Worm (Caenorhabditis elegans) whole organism, young adult: Measurements from ENCODE around the gene wht-6.
A peak's percentile ranks its signal among the peaks of the same experiment; 100 is the strongest.

Source experiments
- B0261.1 ChIP-seq: sonication (generic microtip); optimal IDR thresholded peaks from 2 replicates; lab custom pipeline; 2016; ENCODE audit warnings: mild to moderate bottlenecking, missing genetic modification characterization, moderate library complexity, missing compliant biosample characterization
- C17E4.6 ChIP-seq: fragments of 200-800 bp; sonication (Bioruptor generic); IDR thresholded peaks from 2 replicates; pipeline ENCODE4 v1.3.6; 2022; ENCODE audit warnings: missing genetic modification reagents, missing genetic modification characterization, missing compliant biosample characterization
- F22D6.2 ChIP-seq: sonication (generic microtip); optimal IDR thresholded peaks from 2 replicates; lab custom pipeline; 2016; ENCODE audit warnings: mild to moderate bottlenecking, missing genetic modification characterization, missing compliant biosample characterization
- F52B5.7 ChIP-seq: sonication (generic microtip); optimal IDR thresholded peaks from 2 replicates; lab custom pipeline; 2016; ENCODE audit warnings: mild to moderate bottlenecking, missing genetic modification characterization, missing compliant biosample characterization
- F57A8.1 ChIP-seq: fragments of 200-800 bp; sonication (Bioruptor generic); optimal IDR thresholded peaks from 2 replicates; lab custom pipeline; 2018; ENCODE audit warnings: mild to moderate bottlenecking, missing genetic modification characterization, moderate library complexity, missing compliant biosample characterization
- K12H6.12 ChIP-seq: fragments of 200-800 bp; sonication (Bioruptor generic); optimal IDR thresholded peaks from 2 replicates; lab custom pipeline; 2018; ENCODE audit warnings: mild to moderate bottlenecking, missing genetic modification characterization, missing compliant biosample characterization
- T07F8.4 ChIP-seq: sonication (generic microtip); optimal IDR thresholded peaks from 2 replicates; lab custom pipeline; 2016; ENCODE audit warnings: mild to moderate bottlenecking, missing genetic modification characterization, moderate library complexity, missing compliant biosample characterization
- Y56A3A.18 ChIP-seq: fragments of 200-800 bp; sonication (Bioruptor generic); IDR thresholded peaks from 2 replicates; pipeline ENCODE4 v1.3.6; 2022; ENCODE audit warnings: missing genetic modification reagents, missing genetic modification characterization, missing compliant biosample characterization
- Y79H2A.3 ChIP-seq: fragments of 200-800 bp; sonication (Bioruptor generic); conservative IDR thresholded peaks from 2 replicates; pipeline ENCODE4 v1.3.6; 2022; ENCODE audit warnings: missing genetic modification reagents, missing genetic modification characterization, missing compliant biosample characterization
- Y95B8A.8 ChIP-seq: fragments of 200-800 bp; sonication (Bioruptor generic); IDR thresholded peaks from 2 replicates; pipeline ENCODE4 v1.3.6; 2022; ENCODE audit warnings: missing genetic modification reagents, missing genetic modification characterization, missing compliant biosample characterization
- ZK185.1 ChIP-seq: sonication (generic microtip); optimal IDR thresholded peaks from 2 replicates; lab custom pipeline; 2016; ENCODE audit warnings: mild to moderate bottlenecking, missing genetic modification characterization, missing compliant biosample characterization; ENCODE audit not compliant: poor library complexity, severe bottlenecking
- akir-1 ChIP-seq: fragments of 200-800 bp; sonication (Bioruptor generic); optimal IDR thresholded peaks from 2 replicates; lab custom pipeline; 2018; ENCODE audit warnings: mild to moderate bottlenecking, missing genetic modification characterization, moderate library complexity, missing compliant biosample characterization
- ama-1 ChIP-seq, 3 experiments: fragments of 150-350 bp in 1 of 3; sonication (generic microtip) in 2 of 3; optimal IDR thresholded peaks; 2 replicates each; lab custom pipeline; 2014 to 2018; ENCODE audit warnings: missing biosample characterization in 2 of 3, missing genetic modification characterization in 2 of 3, missing genetic modification reagents in 2 of 3
- atf-7 ChIP-seq: sonication (generic microtip); optimal IDR thresholded peaks from 2 replicates; lab custom pipeline; 2017; ENCODE audit warnings: mild to moderate bottlenecking, missing genetic modification characterization, missing compliant biosample characterization
- athp-1 ChIP-seq: sonication (generic microtip); optimal IDR thresholded peaks from 2 replicates; lab custom pipeline; 2017; ENCODE audit warnings: mild to moderate bottlenecking, missing genetic modification characterization, missing compliant biosample characterization
- bed-2 ChIP-seq: fragments of 200-800 bp; sonication (Bioruptor generic); IDR thresholded peaks from 2 replicates; pipeline ENCODE4 v1.3.6; 2022; ENCODE audit warnings: missing genetic modification reagents, missing genetic modification characterization, missing compliant biosample characterization
- ccch-3 ChIP-seq: fragments of 200-800 bp; sonication (Bioruptor generic); optimal IDR thresholded peaks from 2 replicates; lab custom pipeline; 2018; ENCODE audit warnings: mild to moderate bottlenecking, missing genetic modification characterization, missing compliant biosample characterization
- ceh-100 ChIP-seq: fragments of 200-800 bp; sonication (Bioruptor generic); IDR thresholded peaks from 2 replicates; pipeline ENCODE4 v1.3.6; 2022; ENCODE audit warnings: missing genetic modification reagents, missing genetic modification characterization, missing compliant biosample characterization
- ceh-27 ChIP-seq: fragments of 200-800 bp; sonication (Bioruptor generic); optimal IDR thresholded peaks from 2 replicates; lab custom pipeline; 2018; ENCODE audit warnings: mild to moderate bottlenecking, missing genetic modification characterization, moderate library complexity, missing compliant biosample characterization
- ceh-40 ChIP-seq: fragments of 200-800 bp; sonication (Bioruptor generic); IDR thresholded peaks from 2 replicates; pipeline ENCODE4 v1.3.6; 2022; ENCODE audit warnings: missing genetic modification characterization, missing compliant biosample characterization
- ceh-79 ChIP-seq: sonication (generic microtip); optimal IDR thresholded peaks from 2 replicates; lab custom pipeline; 2017; ENCODE audit warnings: mild to moderate bottlenecking, missing genetic modification characterization, missing compliant biosample characterization
- dpff-1 ChIP-seq: sonication (generic microtip); optimal IDR thresholded peaks from 2 replicates; lab custom pipeline; 2017; ENCODE audit warnings: mild to moderate bottlenecking, missing genetic modification characterization, missing compliant biosample characterization
- efl-1 ChIP-seq: fragments of 150-350 bp; optimal IDR thresholded peaks from 2 replicates; lab custom pipeline; 2014; ENCODE audit warnings: missing biosample characterization, missing genetic modification reagents, missing genetic modification characterization
- egl-18 ChIP-seq: fragments of 200-800 bp; sonication (Bioruptor generic); IDR thresholded peaks from 2 replicates; pipeline ENCODE4 v1.3.6; 2022; ENCODE audit warnings: missing genetic modification reagents, missing genetic modification characterization, missing compliant biosample characterization
- ets-4 ChIP-seq: fragments of 200-800 bp; sonication (Bioruptor generic); optimal IDR thresholded peaks from 2 replicates; lab custom pipeline; 2018; ENCODE audit warnings: mild to moderate bottlenecking, missing genetic modification characterization, missing compliant biosample characterization
- him-1 ChIP-seq: sonication (generic microtip); optimal IDR thresholded peaks from 2 replicates; lab custom pipeline; 2016; ENCODE audit warnings: missing genotype, missing genetic modification reagents, missing genetic modification characterization, missing compliant biosample characterization
- hlh-12 ChIP-seq: sonication (generic microtip); optimal IDR thresholded peaks from 2 replicates; lab custom pipeline; 2016; ENCODE audit warnings: missing genetic modification characterization, missing compliant biosample characterization
- hlh-26 ChIP-seq: fragments of 200-800 bp; sonication (Bioruptor generic); conservative IDR thresholded peaks from 2 replicates; pipeline ENCODE4 v1.3.6; 2022; ENCODE audit warnings: missing genetic modification reagents, missing genetic modification characterization, missing compliant biosample characterization
- hrde-1 ChIP-seq: sonication (generic microtip); optimal IDR thresholded peaks from 2 replicates; lab custom pipeline; 2016; ENCODE audit warnings: missing genetic modification characterization, mild to moderate bottlenecking, missing compliant biosample characterization, moderate library complexity, missing genotype, missing genetic modification reagents, borderline replicate concordance
- lin-26 ChIP-seq: fragments of 200-800 bp; sonication (Bioruptor generic); IDR thresholded peaks from 2 replicates; pipeline ENCODE4 v1.3.6; 2022; ENCODE audit warnings: missing genetic modification reagents, missing genetic modification characterization, missing compliant biosample characterization
- lin-35 ChIP-seq, 3 experiments: fragments of 150-350 bp in 2 of 3; sonication (generic microtip) in 1 of 3; optimal IDR thresholded peaks; 2 replicates each; lab custom pipeline; 2014 to 2018; ENCODE audit warnings: missing biosample characterization in 3 of 3, missing genetic modification characterization in 3 of 3, missing genetic modification reagents in 3 of 3
- lir-1 ChIP-seq: fragments of 200-800 bp; sonication (Bioruptor generic); conservative IDR thresholded peaks from 2 replicates; pipeline ENCODE4 v1.3.6; 2022; ENCODE audit warnings: missing genetic modification reagents, missing genetic modification characterization, missing compliant biosample characterization
- lsl-1 ChIP-seq: fragments of 200-800 bp; sonication (Bioruptor generic); optimal IDR thresholded peaks from 2 replicates; lab custom pipeline; 2018; ENCODE audit warnings: mild to moderate bottlenecking, missing genetic modification characterization, moderate library complexity, missing compliant biosample characterization
- madf-6 ChIP-seq: fragments of 200-800 bp; sonication (Bioruptor generic); IDR thresholded peaks from 2 replicates; pipeline ENCODE4 v1.3.6; 2022; ENCODE audit warnings: missing genetic modification reagents, missing genetic modification characterization, missing compliant biosample characterization
- madf-8 ChIP-seq: fragments of 200-800 bp; sonication (Bioruptor generic); conservative IDR thresholded peaks from 2 replicates; pipeline ENCODE4 v1.3.6; 2022; ENCODE audit warnings: missing genetic modification reagents, missing genetic modification characterization, missing compliant biosample characterization
- nfya-1 ChIP-seq: sonication (generic microtip); optimal IDR thresholded peaks from 2 replicates; lab custom pipeline; 2017; ENCODE audit warnings: antibody characterized with exemption, missing compliant biosample characterization, missing genetic modification characterization, borderline replicate concordance; ENCODE audit not compliant: insufficient read depth
- nhr-27 ChIP-seq: fragments of 200-800 bp; sonication (Bioruptor generic); optimal IDR thresholded peaks from 2 replicates; lab custom pipeline; 2018; ENCODE audit warnings: mild to moderate bottlenecking, missing genetic modification characterization, moderate library complexity, missing compliant biosample characterization
- nhr-90 ChIP-seq: sonication (generic microtip); optimal IDR thresholded peaks from 2 replicates; lab custom pipeline; 2016; ENCODE audit warnings: missing genotype, mild to moderate bottlenecking, missing genetic modification characterization, missing compliant biosample characterization
- pha-4 ChIP-seq: fragments of 150-350 bp; sonication (generic microtip); optimal IDR thresholded peaks from 2 replicates; lab custom pipeline; 2014; ENCODE audit warnings: missing biosample characterization, missing genetic modification reagents, missing genetic modification characterization
- rec-8 ChIP-seq, 2 experiments: sonication (generic microtip); optimal IDR thresholded peaks; 2 replicates each; lab custom pipeline; 2016; ENCODE audit warnings: mild to moderate bottlenecking in 2 of 2, missing genetic modification characterization in 2 of 2, missing genetic modification reagents in 2 of 2, missing genotype in 2 of 2, missing biosample characterization in 1 of 2, missing compliant biosample characterization in 1 of 2, moderate library complexity in 1 of 2
- snpc-3.4 ChIP-seq: sonication (generic microtip); optimal IDR thresholded peaks from 2 replicates; lab custom pipeline; 2017; ENCODE audit warnings: missing genetic modification characterization, mild to moderate bottlenecking, missing compliant biosample characterization, antibody characterized with exemption, moderate library complexity, missing genotype, missing genetic modification reagents
- snpc-4 ChIP-seq, 5 experiments: fragments of 150-350 bp in 1 of 5; sonication (generic microtip) in 4 of 5; optimal IDR thresholded peaks; 2 replicates each; lab custom pipeline; 2014 to 2018; ENCODE audit warnings: missing genetic modification characterization in 5 of 5, missing biosample characterization in 3 of 5, antibody characterized with exemption in 2 of 5, mild to moderate bottlenecking in 2 of 5, missing compliant biosample characterization in 2 of 5, missing genotype in 2 of 5, moderate library complexity in 2 of 5, missing genetic modification reagents in 1 of 5
- tbp1 ChIP-seq: fragments of 200-800 bp; sonication (Bioruptor generic); optimal IDR thresholded peaks from 2 replicates; lab custom pipeline; 2018; ENCODE audit warnings: mild to moderate bottlenecking, missing genetic modification characterization, missing compliant biosample characterization
- xnd-1 ChIP-seq: sonication (generic microtip); optimal IDR thresholded peaks from 2 replicates; lab custom pipeline; 2016; ENCODE audit warnings: missing genotype, missing genetic modification reagents, missing genetic modification characterization, missing compliant biosample characterization
- zfh-2 ChIP-seq: fragments of 200-800 bp; sonication (Bioruptor generic); conservative IDR thresholded peaks from 2 replicates; pipeline ENCODE4 v1.3.6; 2022; ENCODE audit warnings: missing genetic modification reagents, missing genetic modification characterization, missing compliant biosample characterization
- ztf-28 ChIP-seq: fragments of 200-800 bp; sonication (Bioruptor generic); IDR thresholded peaks from 2 replicates; pipeline ENCODE4 v1.3.6; 2022; ENCODE audit warnings: missing genetic modification reagents, missing genetic modification characterization, missing compliant biosample characterization
- ztf-6 ChIP-seq: fragments of 200-800 bp; sonication (Bioruptor generic); IDR thresholded peaks from 2 replicates; pipeline ENCODE4 v1.3.6; 2022; ENCODE audit warnings: missing genetic modification reagents, missing genetic modification characterization, missing compliant biosample characterization

wht-6 gene

ce11 chrIII:6444335-6444734 lies 27.2 kb upstream of the wht-6 start, which contains the start of gene C05D11.13:
C05D11.13 (minus strand) TSS chrIII:6444586.
- TF ChIP-seq pha-4 (tag; lab: Kevin White, UChicago): no peak
- TF ChIP-seq lin-35 (GFP tag; optimal IDR thresholded peaks at IDR 0.05; lab: Kevin White, UChicago): peak in 1 of 3 experiments; percentile 38
- TF ChIP-seq atf-7: no peak
- TF ChIP-seq egl-18 (GFP tag; lab: Robert Waterston, UW): no peak
- no peak for TF ChIP-seq rec-8 (tag; optimal IDR thresholded peaks at IDR 0.05; lab: Kevin White, UChicago)
- no peak for TF ChIP-seq dpff-1 (tag; lab: Kevin White, UChicago)
- TF ChIP-seq K12H6.12 (tag; lab: Kevin White, UChicago): peak; percentile 17
- TF ChIP-seq ceh-100 (GFP tag; lab: Robert Waterston, UW): no peak
- TF ChIP-seq ets-4 (GFP tag; lab: Kevin White, UChicago): no peak
- TF ChIP-seq ama-1 (optimal IDR thresholded peaks at IDR 0.05; lab: Kevin White, UChicago): no peak
- no peak for TF ChIP-seq ama-1 (GFP tag; optimal IDR thresholded peaks at IDR 0.05; lab: Kevin White, UChicago)
- no peak for TF ChIP-seq ceh-79
- TF ChIP-seq akir-1 (GFP tag; lab: Kevin White, UChicago): no peak
- TF ChIP-seq F52B5.7 (tag; lab: Kevin White, UChicago): no peak
- TF ChIP-seq C17E4.6: 0 out of 2 replicates have a peak, but pooled peaks have one; percentile 19
- TF ChIP-seq nhr-90 (tag; lab: Kevin White, UChicago): no peak
- TF ChIP-seq ztf-6 (GFP tag; lab: Robert Waterston, UW): no peak
- no peak for TF ChIP-seq Y95B8A.8
- TF ChIP-seq nhr-27 (tag; lab: Kevin White, UChicago): no peak
- TF ChIP-seq bed-2 (GFP tag; lab: Robert Waterston, UW): no peak
- TF ChIP-seq ccch-3 (GFP tag; lab: Kevin White, UChicago): no peak
- TF ChIP-seq T07F8.4 (tag; lab: Kevin White, UChicago): no peak
- no peak for TF ChIP-seq nfya-1
- TF ChIP-seq Y79H2A.3 (GFP tag; lab: Robert Waterston, UW): no peak
- TF ChIP-seq lin-26: 0 out of 2 replicates have a peak, but pooled peaks have one; percentile 31
- TF ChIP-seq B0261.1: no peak
- no peak for TF ChIP-seq hlh-26 (GFP tag; lab: Robert Waterston, UW)
- no peak for TF ChIP-seq F22D6.2 (tag; lab: Kevin White, UChicago)
- peak; percentile 18 for TF ChIP-seq hrde-1 (tag; lab: Kevin White, UChicago)
- no peak for TF ChIP-seq ztf-28
- TF ChIP-seq tbp1 (GFP tag; lab: Kevin White, UChicago): peak; percentile 25
- no peak for TF ChIP-seq hlh-12 (tag; lab: Kevin White, UChicago)
- TF ChIP-seq madf-8 (GFP tag; lab: Robert Waterston, UW): no peak
- no peak for TF ChIP-seq xnd-1 (tag; lab: Kevin White, UChicago)
- no peak for TF ChIP-seq zfh-2 (GFP tag; lab: Robert Waterston, UW)
- TF ChIP-seq athp-1: no peak
- TF ChIP-seq F57A8.1 (GFP tag; lab: Kevin White, UChicago): no peak
- TF ChIP-seq ZK185.1 (tag; lab: Kevin White, UChicago): no peak
- TF ChIP-seq efl-1 (GFP tag; lab: Kevin White, UChicago): no peak
- TF ChIP-seq madf-6 (GFP tag; lab: Robert Waterston, UW): peak; percentile 30; the same call in 1 of the 2 replicates
- no peak for TF ChIP-seq lsl-1
- no peak for TF ChIP-seq snpc-4 (GFP tag; optimal IDR thresholded peaks at IDR 0.05; lab: Kevin White, UChicago)
- peak in 3 of 4 experiments; percentile 1 to 32 (median 20) for TF ChIP-seq snpc-4 (tag; optimal IDR thresholded peaks at IDR 0.05; lab: Kevin White, UChicago)
- no peak for TF ChIP-seq lir-1 (GFP tag; lab: Robert Waterston, UW)
- no peak for TF ChIP-seq him-1 (tag; lab: Kevin White, UChicago)
- no peak for TF ChIP-seq ceh-27 (GFP tag; lab: Kevin White, UChicago)
- no peak for TF ChIP-seq snpc-3.4 (tag; lab: Kevin White, UChicago)
- no peak for TF ChIP-seq ceh-40 (GFP tag; lab: Robert Waterston, UW)
- no peak for TF ChIP-seq Y56A3A.18 (GFP tag; lab: Robert Waterston, UW)
